Fruit fly (Drosophila melanogaster): ENCODE measurements around the gene Sec61gamma.
A peak's percentile ranks its signal among the peaks of the same experiment; 100 is the strongest.

- peak; percentile 49 for TF ChIP-seq EcR (GFP tag; optimal IDR thresholded peaks at IDR 0.05)
- TF ChIP-seq CG13204 (GFP tag; optimal IDR thresholded peaks at IDR 0.05): peak; percentile 66
- no peak for TF ChIP-seq Pif1A (GFP tag; optimal IDR thresholded peaks at IDR 0.05)
- TF ChIP-seq CG10348 (GFP tag; IDR thresholded peaks at IDR 0.05): no peak
- no peak for TF ChIP-seq CG15710 (tag; optimal IDR thresholded peaks at IDR 0.05)
- TF ChIP-seq fd96Ca (GFP tag; IDR thresholded peaks at IDR 0.05): peak; percentile 39; the same call in 1 of the 3 replicates
Observed at dm6 chrX:19637002-19637420, 6.1 kb upstream of the Sec61gamma start.
